Worm (Caenorhabditis elegans): ENCODE results near the gene fbxb-59.
A peak's percentile ranks its signal among the peaks of the same experiment; 100 is the strongest.

ce11 chrV:20249438-20250120, 43.6 kb upstream of the fbxb-59 start, which contains the start of gene swsn-1:
- TF ChIP-seq pha-4 (GFP tag; IDR thresholded peaks at IDR 0.05) (no peak), pha-4 (tag; optimal IDR thresholded peaks at IDR 0.05) (no peak), saeg-2 (GFP tag; IDR thresholded peaks at IDR 0.05) (no peak), F49E8.2 (tag; optimal IDR thresholded peaks at IDR 0.05; ENCODE audit: borderline replicate concordance) (no peak), unc-62 (GFP tag; optimal IDR thresholded peaks at IDR 0.05 in 1 of 2) (no peak), unc-62 (tag; optimal IDR thresholded peaks at IDR 0.05) (no peak), nhr-76 (tag; optimal IDR thresholded peaks at IDR 0.05) (no peak), zag-1 (tag; optimal IDR thresholded peaks at IDR 0.05) (no peak), egl-27 (tag; optimal IDR thresholded peaks at IDR 0.05) (no peak), ceh-28 (tag; optimal IDR thresholded peaks at IDR 0.05) (peak; percentile 11), ceh-62 (tag; optimal IDR thresholded peaks at IDR 0.05) (no peak), ZK546.5 (tag; optimal IDR thresholded peaks at IDR 0.05) (no peak)

All from whole organism, L4 larva.